Fruit fly (Drosophila melanogaster): ENCODE data around the gene CG33229.
A peak's percentile ranks its signal among the peaks of the same experiment; 100 is the strongest.

Gene CG33229

dm6 chr3L:270760-271500 lies 47.3 kb downstream of the CG33229 start, which contains the start of gene miple2 (continued):
- TF ChIP-seq Dek (tag; optimal IDR thresholded peaks at IDR 0.05) (no peak), dmrt11E (tag; optimal IDR thresholded peaks at IDR 0.05) (peak; percentile 31), Trl (optimal IDR thresholded peaks at IDR 0.05) (no peak), Trl (GFP tag; optimal IDR thresholded peaks at IDR 0.05) (peak; percentile 49), abd-A (tag; optimal IDR thresholded peaks at IDR 0.05) (peak; percentile 51), CG1792 (GFP tag; optimal IDR thresholded peaks at IDR 0.05) (peak; percentile 40), Rx (GFP tag; IDR thresholded peaks at IDR 0.05) (no peak), Aef1 (GFP tag; IDR thresholded peaks at IDR 0.05) (no peak), Atf3 (GFP tag; optimal IDR thresholded peaks at IDR 0.05) (no peak), CG7987 (GFP tag; optimal IDR thresholded peaks at IDR 0.05) (peak; percentile 36), PHDP (tag; optimal IDR thresholded peaks at IDR 0.05) (peak; percentile 53), CG10565 (GFP tag; optimal IDR thresholded peaks at IDR 0.05) (no peak), pan (optimal IDR thresholded peaks at IDR 0.05) (no peak), pan (GFP tag; optimal IDR thresholded peaks at IDR 0.05 in 1 of 2, IDR thresholded peaks at IDR 0.05 in 1 of 2) (no peak), bowl (GFP tag; IDR thresholded peaks at IDR 0.05) (no peak), CG17359 (tag; optimal IDR thresholded peaks at IDR 0.05) (peak; percentile 26), Bteb2 (GFP tag; optimal IDR thresholded peaks at IDR 0.05) (peak; percentile 38), CG11695 (GFP tag; IDR thresholded peaks at IDR 0.05) (peak; percentile 26; the same call in 1 of the 3 replicates), CG3995 (GFP tag; optimal IDR thresholded peaks at IDR 0.05) (no peak), CG10274 (GFP tag; optimal IDR thresholded peaks at IDR 0.05) (peak; percentile 23), CG12744 (GFP tag; optimal IDR thresholded peaks at IDR 0.05) (peak; percentile 40), psq (GFP tag; optimal IDR thresholded peaks at IDR 0.05) (peak; percentile 15), Asciz (GFP tag; optimal IDR thresholded peaks at IDR 0.05) (peak; percentile 61), H2.0 (GFP tag; IDR thresholded peaks at IDR 0.05) (no peak), CG5245 (GFP tag; optimal IDR thresholded peaks at IDR 0.05) (no peak), fd96Cb (tag; optimal IDR thresholded peaks at IDR 0.05) (peak; percentile 20), ase (GFP tag; IDR thresholded peaks at IDR 0.05) (no peak), pum (GFP tag; optimal IDR thresholded peaks at IDR 0.05) (peak; percentile 39), CG4730 (GFP tag; IDR thresholded peaks at IDR 0.05) (no peak), otp (GFP tag; IDR thresholded peaks at IDR 0.05) (no peak), eve (GFP tag; optimal IDR thresholded peaks at IDR 0.05) (no peak), pb (GFP tag; optimal IDR thresholded peaks at IDR 0.05) (peak; percentile 49), Doc3 (GFP tag; IDR thresholded peaks at IDR 0.05; ENCODE audit: partially characterized antibody) (no peak), Oaz (GFP tag; IDR thresholded peaks at IDR 0.05) (no peak), CG31224 (GFP tag; IDR thresholded peaks at IDR 0.05) (no peak), CG12942 (GFP tag; optimal IDR thresholded peaks at IDR 0.05) (peak; percentile 21), MESR4 (GFP tag; optimal IDR thresholded peaks at IDR 0.05) (peak; percentile 12), Sox100B (GFP tag; optimal IDR thresholded peaks at IDR 0.05) (no peak), HLH54F (GFP tag; optimal IDR thresholded peaks at IDR 0.05) (peak; percentile 49), CG6654 (GFP tag; optimal IDR thresholded peaks at IDR 0.05) (no peak), NfI (GFP tag; optimal IDR thresholded peaks at IDR 0.05) (peak; percentile 39), CG10431 (GFP tag; optimal IDR thresholded peaks at IDR 0.05) (peak; percentile 47), dysf (GFP tag; IDR thresholded peaks at IDR 0.05) (no peak), crol (GFP tag; IDR thresholded peaks at IDR 0.05) (no peak), HmgD (GFP tag; optimal IDR thresholded peaks at IDR 0.05) (no peak), CG8281 (tag; optimal IDR thresholded peaks at IDR 0.05) (peak; percentile 15), CG4617 (GFP tag; optimal IDR thresholded peaks at IDR 0.05; ENCODE audit: borderline replicate concordance) (no peak), tx (GFP tag; optimal IDR thresholded peaks at IDR 0.05) (peak; percentile 24), CG10979 (tag; optimal IDR thresholded peaks at IDR 0.05) (peak; percentile 58), CG32772 (GFP tag; IDR thresholded peaks at IDR 0.05) (no peak), CG18764 (GFP tag; optimal IDR thresholded peaks at IDR 0.05) (peak; percentile 11)

All from whole organism, embryonic.